Worm (Caenorhabditis elegans) whole organism, L3 larva: Measurements from ENCODE around the gene B0507.2.

Experiments used
- ama-1 ChIP-seq: fragments of 150-350 bp; optimal IDR thresholded peaks from 2 replicates; lab custom pipeline; 2018
- ceh-16 ChIP-seq: sonication (generic microtip); optimal IDR thresholded peaks from 2 replicates; lab custom pipeline; 2017; ENCODE audit warnings: missing biosample characterization, missing genetic modification characterization
- ceh-28 ChIP-seq: fragments of 150-350 bp; optimal IDR thresholded peaks from 2 replicates; lab custom pipeline; 2014; ENCODE audit warnings: missing biosample characterization, missing genetic modification reagents, missing genetic modification characterization
- fos-1 ChIP-seq: fragments of 150-350 bp; optimal IDR thresholded peaks from 2 replicates; lab custom pipeline; 2014; ENCODE audit warnings: missing biosample characterization, missing genetic modification characterization
- lin-39 ChIP-seq: fragments of 150-350 bp; optimal IDR thresholded peaks from 2 replicates; lab custom pipeline; 2018; ENCODE audit warnings: missing biosample characterization, missing genetic modification reagents, missing genetic modification characterization
- nhr-25 ChIP-seq: sonication (generic microtip); optimal IDR thresholded peaks from 2 replicates; lab custom pipeline; 2017; ENCODE audit warnings: missing biosample characterization, missing genetic modification characterization
- nhr-67 ChIP-seq: fragments of 150-350 bp; optimal IDR thresholded peaks from 2 replicates; lab custom pipeline; 2014; ENCODE audit warnings: missing biosample characterization, missing genetic modification characterization
- nhr-76 ChIP-seq: fragments of 150-350 bp; sonication (generic microtip); optimal IDR thresholded peaks from 5 replicates; lab custom pipeline; 2014; ENCODE audit warnings: missing biosample characterization, missing genetic modification characterization
- pha-4 ChIP-seq: fragments of 150-350 bp; optimal IDR thresholded peaks from 2 replicates; lab custom pipeline; 2014; ENCODE audit warnings: missing biosample characterization, missing genetic modification reagents, missing genetic modification characterization
- sea-2 ChIP-seq: fragments of 150-350 bp; sonication (generic microtip); optimal IDR thresholded peaks from 4 replicates; lab custom pipeline; 2014; ENCODE audit warnings: missing biosample characterization, missing genetic modification reagents, missing genetic modification characterization
- skn-1 ChIP-seq: fragments of 150-350 bp; optimal IDR thresholded peaks from 2 replicates; lab custom pipeline; 2014; ENCODE audit warnings: missing biosample characterization, missing genetic modification characterization
- snpc-4 ChIP-seq: fragments of 150-350 bp; optimal IDR thresholded peaks from 2 replicates; lab custom pipeline; 2014; ENCODE audit warnings: missing biosample characterization, missing genetic modification characterization
- tbx-2 ChIP-seq: sonication (generic microtip); optimal IDR thresholded peaks from 2 replicates; lab custom pipeline; 2016; ENCODE audit warnings: mild to moderate bottlenecking, missing genetic modification characterization, missing compliant biosample characterization
- unc-39 ChIP-seq: sonication (generic microtip); optimal IDR thresholded peaks from 4 replicates; lab custom pipeline; 2017; ENCODE audit warnings: missing biosample characterization, missing genetic modification characterization

- no peak for TF ChIP-seq skn-1 (tag; lab: Kevin White, UChicago)
- TF ChIP-seq lin-39 (tag; lab: Kevin White, UChicago) = no peak
- TF ChIP-seq tbx-2 (tag; lab: Kevin White, UChicago) = no peak
- no peak for TF ChIP-seq nhr-25 (tag; lab: Kevin White, UChicago)
- TF ChIP-seq nhr-76 (tag; lab: Kevin White, UChicago) = no peak
- TF ChIP-seq sea-2 (GFP tag; lab: Kevin White, UChicago) = no peak
- TF ChIP-seq pha-4 (tag; lab: Kevin White, UChicago) = no peak
- TF ChIP-seq ceh-16 (tag; lab: Kevin White, UChicago) = no peak
- no peak for TF ChIP-seq ceh-28 (tag; lab: Kevin White, UChicago)
- no peak for TF ChIP-seq nhr-67 (tag; lab: Kevin White, UChicago)
- TF ChIP-seq unc-39 (tag; lab: Kevin White, UChicago) = no peak
- no peak for TF ChIP-seq fos-1 (tag; lab: Kevin White, UChicago)
- no peak for TF ChIP-seq snpc-4 (tag; lab: Kevin White, UChicago)
- TF ChIP-seq ama-1 (lab: Kevin White, UChicago) = no peak
Observed at ce11 chrV:8789345-8789744, 15.2 kb downstream of the B0507.2 start.
